Fruit fly (Drosophila melanogaster) whole organism, pupa: ENCODE measurements around the gene Acph-1.

Experiments
- CG10348 ChIP-seq: fragments of 200-800 bp; sonication (Bioruptor generic); IDR thresholded peaks from 2 replicates; pipeline ENCODE4 v1.3.6; 2022; ENCODE audit warnings: missing biosample characterization, missing genetic modification characterization
- CG12605 ChIP-seq: fragments of 200-800 bp; sonication (Bioruptor generic); IDR thresholded peaks from 2 replicates; pipeline ENCODE4 v1.3.6; 2022; ENCODE audit warnings: missing biosample characterization, missing genetic modification characterization
- CG13204 ChIP-seq: fragments of 200-800 bp; sonication (Bioruptor generic); optimal IDR thresholded peaks from 2 replicates; lab custom pipeline; 2018; ENCODE audit warnings: missing biosample characterization, mild to moderate bottlenecking, missing genetic modification characterization, moderate library complexity
- CG14655 ChIP-seq: fragments of 200-800 bp; sonication (Bioruptor generic); optimal IDR thresholded peaks from 3 replicates; lab custom pipeline; 2017; ENCODE audit warnings: mild to moderate bottlenecking, missing biosample characterization, missing genetic modification reagents, missing genetic modification characterization
- CG15710 ChIP-seq: fragments of 200-800 bp; sonication (Bioruptor generic); optimal IDR thresholded peaks from 2 replicates; lab custom pipeline; 2018; ENCODE audit warnings: missing biosample characterization, mild to moderate bottlenecking, missing genetic modification characterization, moderate library complexity
- CG17806 ChIP-seq: fragments of 200-800 bp; sonication (Bioruptor generic); optimal IDR thresholded peaks from 2 replicates; lab custom pipeline; 2018; ENCODE audit warnings: missing biosample characterization, mild to moderate bottlenecking, missing genetic modification characterization, moderate library complexity
- CG32121 ChIP-seq: fragments of 200-800 bp; sonication (Bioruptor generic); IDR thresholded peaks from 2 replicates; pipeline ENCODE4 v1.3.6; 2022; ENCODE audit warnings: missing biosample characterization, missing genetic modification characterization
- CG34367 ChIP-seq: fragments of 200-800 bp; sonication (Bioruptor generic); optimal IDR thresholded peaks from 2 replicates; lab custom pipeline; 2018; ENCODE audit warnings: missing biosample characterization, mild to moderate bottlenecking, missing genetic modification characterization
- CG4496 ChIP-seq: fragments of 200-800 bp; sonication (Bioruptor generic); IDR thresholded peaks from 3 replicates; pipeline ENCODE4 v1.3.6; 2022; ENCODE audit warnings: missing biosample characterization, missing genetic modification characterization
- CG8159 ChIP-seq: fragments of 200-800 bp; sonication (Bioruptor generic); optimal IDR thresholded peaks from 3 replicates; lab custom pipeline; 2018; ENCODE audit warnings: missing biosample characterization, mild to moderate bottlenecking, missing genetic modification characterization, moderate library complexity
- CG8301 ChIP-seq: fragments of 200-800 bp; sonication (Bioruptor generic); optimal IDR thresholded peaks from 2 replicates; lab custom pipeline; 2018; ENCODE audit warnings: missing biosample characterization, mild to moderate bottlenecking, missing genetic modification characterization
- CG9948 ChIP-seq: fragments of 200-800 bp; sonication (Bioruptor generic); optimal IDR thresholded peaks from 2 replicates; lab custom pipeline; 2018; ENCODE audit warnings: missing biosample characterization, mild to moderate bottlenecking, missing genetic modification characterization, moderate library complexity
- D1 ChIP-seq: fragments of 200-800 bp; sonication (Bioruptor generic); optimal IDR thresholded peaks from 2 replicates; lab custom pipeline; 2018; ENCODE audit warnings: missing biosample characterization, mild to moderate bottlenecking, missing genetic modification characterization, moderate library complexity
- EcR ChIP-seq: fragments of 200-800 bp; sonication (Bioruptor generic); optimal IDR thresholded peaks from 3 replicates; lab custom pipeline; 2019; ENCODE audit warnings: missing biosample characterization, missing genetic modification characterization, mild to moderate bottlenecking, moderate library complexity, missing genetic modification reagents
- Ets98B ChIP-seq: fragments of 200-800 bp; sonication (Bioruptor generic); IDR thresholded peaks from 2 replicates; pipeline ENCODE4 v1.3.6; 2022; ENCODE audit warnings: missing biosample characterization, missing genetic modification characterization
- Pif1A ChIP-seq: fragments of 200-800 bp; sonication (Bioruptor generic); optimal IDR thresholded peaks from 3 replicates; lab custom pipeline; 2016; ENCODE audit warnings: missing biosample characterization, missing genetic modification characterization
- Pif1B ChIP-seq: fragments of 200-800 bp; sonication (Bioruptor generic); optimal IDR thresholded peaks from 3 replicates; lab custom pipeline; 2016; ENCODE audit warnings: missing biosample characterization, missing genetic modification characterization
- Snoo ChIP-seq: fragments of 200-800 bp; sonication (Bioruptor generic); optimal IDR thresholded peaks from 3 replicates; lab custom pipeline; 2017; ENCODE audit warnings: missing biosample characterization, mild to moderate bottlenecking, missing genetic modification characterization, inconsistent platforms
- fd96Ca ChIP-seq: fragments of 200-800 bp; sonication (Bioruptor generic); IDR thresholded peaks from 3 replicates; pipeline ENCODE4 v1.3.6; 2022; ENCODE audit warnings: missing biosample characterization, missing genetic modification characterization
- gl ChIP-seq: fragments of 200-800 bp; sonication (Bioruptor generic); optimal IDR thresholded peaks from 2 replicates; lab custom pipeline; 2018; ENCODE audit warnings: missing biosample characterization, mild to moderate bottlenecking, missing genetic modification characterization
- rn ChIP-seq: fragments of 200-800 bp; sonication (Bioruptor generic); IDR thresholded peaks from 2 replicates; pipeline ENCODE4 v1.3.6; 2022; ENCODE audit warnings: missing biosample characterization, missing genetic modification characterization

Gene Acph-1

DNA sequence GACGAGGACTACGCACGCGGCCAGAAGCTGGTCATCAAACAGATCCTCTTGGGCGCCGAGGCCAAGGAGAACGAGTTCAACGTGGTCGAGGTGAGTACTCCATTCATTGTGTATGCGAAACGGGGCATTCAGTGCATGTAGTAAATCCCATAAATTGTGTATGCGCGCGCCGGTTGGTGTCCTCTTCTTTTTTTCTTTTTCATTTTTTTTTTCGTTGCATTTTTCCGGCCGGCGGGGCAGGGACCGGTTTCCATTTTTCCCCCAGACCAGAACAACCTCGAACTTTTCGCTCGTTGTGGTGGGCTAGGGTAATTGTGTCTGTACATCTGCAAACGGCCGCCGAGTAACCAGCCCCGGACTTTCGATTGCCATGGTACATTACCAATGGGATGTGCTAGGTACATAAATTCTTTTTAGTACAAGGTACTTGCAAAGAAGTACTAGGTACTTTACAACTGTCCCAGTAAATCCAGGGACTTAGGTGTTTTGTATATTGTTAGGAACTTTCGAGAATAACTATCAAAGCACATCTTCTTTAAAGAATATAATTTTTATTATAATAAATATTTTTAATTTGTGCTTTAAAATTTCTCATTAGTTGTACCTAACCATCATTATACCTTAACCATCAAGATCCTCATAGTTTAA lies 12.2 kb upstream of the Acph-1 start:
- TF ChIP-seq D1 (tag; lab: Kevin White, UChicago): no peak
- peak; percentile 63 for TF ChIP-seq CG14655 (GFP tag; lab: Kevin White, UChicago)
- peak; percentile 55; the same call in 1 of the 3 replicates for TF ChIP-seq fd96Ca (GFP tag; lab: Robert Waterston, UW)
- TF ChIP-seq CG8301: peak; percentile 39
- TF ChIP-seq EcR: peak; percentile 60
- no peak for TF ChIP-seq rn (GFP tag; lab: Robert Waterston, UW)
- TF ChIP-seq CG10348 (GFP tag; lab: Robert Waterston, UW): no peak
- TF ChIP-seq CG15710 (tag; lab: Kevin White, UChicago): peak; percentile 45
- TF ChIP-seq CG12605 (GFP tag; lab: Robert Waterston, UW): peak; percentile 82
- TF ChIP-seq CG32121 (GFP tag; lab: Robert Waterston, UW): no peak
- no peak for TF ChIP-seq CG9948 (tag; lab: Kevin White, UChicago)
- peak; percentile 34 for TF ChIP-seq CG34367 (tag; lab: Kevin White, UChicago)
- no peak for TF ChIP-seq Pif1A
- no peak for TF ChIP-seq Snoo
- TF ChIP-seq gl (tag; lab: Kevin White, UChicago): peak; percentile 86
- peak; percentile 76 for TF ChIP-seq Ets98B (GFP tag; lab: Robert Waterston, UW)
- peak; percentile 53 for TF ChIP-seq Pif1B (GFP tag; lab: Kevin White, UChicago)
- peak; percentile 87 for TF ChIP-seq CG4496 (GFP tag; lab: Robert Waterston, UW)
- peak; percentile 42 for TF ChIP-seq CG17806 (tag; lab: Kevin White, UChicago)
- no peak for TF ChIP-seq CG13204
- TF ChIP-seq CG8159 (tag; lab: Kevin White, UChicago): peak; percentile 44

DNA sequence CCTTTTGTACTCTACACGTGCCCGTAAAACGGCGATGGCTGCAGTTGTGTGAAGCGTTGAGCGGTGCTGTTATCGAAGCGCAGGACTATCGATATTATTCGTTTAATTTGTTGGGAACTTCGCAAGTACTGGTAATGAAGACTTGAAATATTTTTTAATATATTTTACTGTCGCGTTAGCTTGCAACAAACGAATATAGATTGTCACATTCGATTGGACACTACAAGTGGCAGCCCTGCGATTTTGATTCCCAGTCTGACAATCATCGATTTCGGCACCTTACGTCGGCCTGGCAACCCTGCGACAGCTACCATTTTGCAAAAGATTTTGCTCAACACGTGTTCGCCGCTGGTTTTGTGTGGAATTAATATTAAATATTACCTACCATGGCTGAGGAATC lies 11.4 kb upstream of the Acph-1 start, which contains the start of the genes Nlp and Nph:
Gene Nlp (plus strand): TSS at position 138 of the 400 bp plus-strand sequence.
Gene Nph (minus strand): TSS at position 214 of the 400 bp plus-strand sequence.
- TF ChIP-seq D1 (tag; lab: Kevin White, UChicago) (no peak), Snoo (peak; percentile 14)

DNA sequence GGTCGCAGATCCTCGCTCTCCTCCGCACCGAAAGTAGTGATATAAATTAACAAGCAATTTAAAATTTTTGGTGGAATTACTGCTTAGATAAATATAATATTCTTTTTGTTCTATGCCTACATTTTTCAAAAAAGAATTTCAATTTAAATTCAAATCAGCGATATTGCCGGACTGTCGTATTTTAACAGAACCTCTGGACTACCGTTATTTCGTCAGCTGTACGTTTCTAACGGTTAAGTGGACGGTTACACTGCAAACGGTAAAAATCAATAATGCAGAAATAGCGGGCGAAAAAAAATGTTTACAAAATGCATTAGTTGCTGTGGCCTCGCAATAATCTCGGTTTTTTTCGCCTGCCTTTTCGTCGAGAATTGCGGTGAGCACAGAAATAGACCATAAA lies 7.1 kb upstream of the Acph-1 start, which contains the start of gene Tace:
Gene Tace (plus strand): TSS at position 245 of the 400 bp plus-strand sequence.
- TF ChIP-seq CG8159 (tag; lab: Kevin White, UChicago): no peak
- no peak for TF ChIP-seq rn (GFP tag; lab: Robert Waterston, UW)
- no peak for TF ChIP-seq CG15710 (tag; lab: Kevin White, UChicago)

DNA sequence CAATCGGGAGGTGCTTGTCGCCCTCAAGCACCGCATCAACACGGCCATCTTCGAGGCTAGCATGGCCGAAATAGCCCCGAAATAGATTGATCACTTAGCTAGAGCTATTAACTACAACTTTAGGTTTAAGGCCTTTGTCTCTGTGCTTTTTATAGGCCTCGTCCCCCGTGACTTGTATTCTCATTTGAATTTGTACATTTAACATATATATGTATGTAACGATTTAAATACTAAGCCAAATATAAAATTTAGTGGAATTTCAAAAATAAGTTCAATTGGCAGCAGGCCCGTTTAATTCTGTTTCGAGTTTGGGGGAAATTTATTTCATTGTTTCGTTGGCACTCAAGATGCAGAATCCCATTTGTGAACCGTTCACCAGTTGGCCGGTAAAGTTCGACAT lies 6.3 kb upstream of the Acph-1 start, which contains the start of gene CG34298:
Gene CG34298 (plus strand): TSS at position 301 of the 400 bp plus-strand sequence.
- TF ChIP-seq CG34367 (tag; lab: Kevin White, UChicago) (no peak), CG8159 (tag; lab: Kevin White, UChicago) (no peak), CG14655 (GFP tag; lab: Kevin White, UChicago) (no peak), Ets98B (GFP tag; lab: Robert Waterston, UW) (no peak), D1 (tag; lab: Kevin White, UChicago) (no peak), rn (GFP tag; lab: Robert Waterston, UW) (no peak), CG32121 (GFP tag; lab: Robert Waterston, UW) (no peak), fd96Ca (GFP tag; lab: Robert Waterston, UW) (no peak), CG12605 (GFP tag; lab: Robert Waterston, UW) (no peak), CG15710 (tag; lab: Kevin White, UChicago) (no peak), CG10348 (GFP tag; lab: Robert Waterston, UW) (no peak), Snoo (no peak), CG13204 (no peak), Pif1A (no peak), gl (tag; lab: Kevin White, UChicago) (no peak)

DNA sequence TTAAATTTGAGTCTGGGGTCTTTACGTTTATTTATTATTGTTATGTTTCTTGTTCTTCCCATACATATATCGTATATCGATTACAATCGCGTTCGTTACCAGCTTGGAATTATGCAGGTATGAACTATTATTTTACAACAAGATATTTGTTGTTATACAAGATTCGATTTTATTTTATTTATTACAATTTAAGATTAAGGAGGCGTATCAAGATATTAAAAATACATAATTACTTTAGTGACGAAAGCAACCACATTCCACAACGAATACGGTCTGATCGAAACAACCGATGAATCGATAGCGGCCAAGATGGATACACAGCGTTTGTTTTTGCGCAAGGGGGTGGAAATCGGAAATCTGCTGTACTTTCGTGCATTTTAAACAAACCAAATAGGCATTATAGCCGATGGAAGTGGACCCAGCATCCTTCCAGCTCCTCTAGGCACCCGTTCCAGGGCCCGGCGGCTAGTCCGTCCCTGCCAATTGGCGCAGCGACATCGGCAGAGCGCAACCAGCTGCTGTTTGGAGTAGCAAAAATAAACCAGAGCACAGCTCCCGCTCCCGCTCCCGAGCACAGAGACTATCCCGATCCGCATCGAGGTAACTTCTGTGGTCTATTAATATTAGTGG lies 4.5 kb upstream of the Acph-1 start, which contains the start of the genes CG15525 and CG11504:
Gene CG15525 (minus strand): TSS at position 70 of the 630 bp plus-strand sequence.
Gene CG11504 (plus strand): TSS at position 294 of the 630 bp plus-strand sequence.
- peak; percentile 19; the same call in 1 of the 2 replicates for TF ChIP-seq Ets98B (GFP tag; lab: Robert Waterston, UW)
- no peak for TF ChIP-seq CG17806 (tag; lab: Kevin White, UChicago)
- TF ChIP-seq, all 21 proteins: peak for 1

DNA sequence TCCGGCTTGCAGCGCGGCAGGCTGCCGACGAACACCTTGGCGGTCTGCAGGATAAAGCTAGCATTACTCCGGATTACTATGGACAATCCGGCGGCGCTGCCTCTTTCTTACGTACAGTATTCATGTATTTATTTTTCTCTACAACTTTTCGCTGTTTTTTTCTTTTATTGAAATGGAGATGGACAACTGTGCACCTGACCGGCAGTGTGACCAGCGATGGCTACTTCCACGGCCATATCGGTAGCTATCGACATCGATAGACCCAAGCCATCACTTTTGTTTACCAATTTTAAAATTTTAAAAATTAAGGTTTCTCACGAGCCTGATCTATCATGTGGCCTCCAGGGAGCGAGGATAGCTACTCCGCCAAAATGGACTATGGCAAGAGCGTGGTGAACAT lies 1.8 kb upstream of the Acph-1 start, which contains the start of the genes CG7903 and Sas-6:
Gene CG7903 (minus strand): TSS at position 197 of the 400 bp plus-strand sequence.
Gene Sas-6 (plus strand): TSS at position 323 of the 400 bp plus-strand sequence.
- TF ChIP-seq EcR (no peak), CG4496 (GFP tag; lab: Robert Waterston, UW) (peak; percentile 44; the same call in 1 of the 3 replicates)
- TF ChIP-seq, all 21 proteins: peak for 1
